Worm (Caenorhabditis elegans) whole organism, L3 larva: ENCODE measurements around the gene elt-7.

Experiments
- ZK546.5 ChIP-seq: sonication (generic microtip); optimal IDR thresholded peaks from 2 replicates; lab custom pipeline; 2017; ENCODE audit warnings: missing biosample characterization, missing genetic modification characterization
- tbx-2 ChIP-seq: sonication (generic microtip); optimal IDR thresholded peaks from 2 replicates; lab custom pipeline; 2016; ENCODE audit warnings: mild to moderate bottlenecking, missing genetic modification characterization, missing compliant biosample characterization

DNA sequence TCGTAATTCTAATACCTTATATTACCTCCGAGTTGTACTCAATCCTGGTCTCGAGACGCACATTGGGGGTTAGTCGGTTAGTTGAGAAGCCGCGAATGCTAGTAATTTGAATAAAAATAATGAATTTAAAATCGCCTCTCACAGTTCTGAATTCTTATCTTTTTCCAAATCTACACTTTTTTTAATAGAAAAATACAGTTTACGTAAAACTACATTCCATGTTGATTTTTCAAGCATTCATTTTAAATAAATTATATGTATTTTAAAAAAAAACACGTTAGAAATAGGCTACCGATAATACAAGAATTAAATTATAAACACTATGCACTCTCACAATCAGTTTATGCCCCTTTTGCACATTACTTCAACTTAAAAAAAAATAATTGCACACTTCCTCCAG is 837 bp upstream of the elt-7 start, which contains the start of gene C18G1.9:
- TF ChIP-seq ZK546.5 (tag; lab: Kevin White, UChicago) (no peak), tbx-2 (tag; lab: Kevin White, UChicago) (no peak)
